Worm (Caenorhabditis elegans) whole organism, L1 larva: ENCODE results near the gene rpn-6.1.

ENCODE experiments used
- C04F5.9 ChIP-seq: sonication (generic microtip); optimal IDR thresholded peaks from 2 replicates; lab custom pipeline; 2016; ENCODE audit warnings: missing genetic modification characterization, missing compliant biosample characterization
- C16A3.4 ChIP-seq: fragments of 150-350 bp; optimal IDR thresholded peaks from 2 replicates; lab custom pipeline; 2014; ENCODE audit warnings: missing biosample characterization, missing genetic modification characterization
- F16B12.6 ChIP-seq: fragments of 150-350 bp; optimal IDR thresholded peaks from 2 replicates; lab custom pipeline; 2014; ENCODE audit warnings: missing biosample characterization, missing genetic modification characterization
- aha-1 ChIP-seq: fragments of 150-350 bp; optimal IDR thresholded peaks from 2 replicates; lab custom pipeline; 2014; ENCODE audit warnings: missing biosample characterization, missing genetic modification characterization
- alr-1 ChIP-seq: fragments of 200-800 bp; sonication (Bioruptor generic); optimal IDR thresholded peaks from 2 replicates; lab custom pipeline; 2018; ENCODE audit warnings: borderline replicate concordance, mild to moderate bottlenecking, missing genetic modification characterization, missing compliant biosample characterization
- blmp-1 ChIP-seq: fragments of 150-350 bp; optimal IDR thresholded peaks from 2 replicates; lab custom pipeline; 2014; ENCODE audit warnings: missing biosample characterization, missing genetic modification characterization
- ceh-90 ChIP-seq: sonication (generic microtip); optimal IDR thresholded peaks from 2 replicates; lab custom pipeline; 2016; ENCODE audit warnings: missing genetic modification characterization, missing compliant biosample characterization
- ces-1 ChIP-seq: fragments of 150-350 bp; optimal IDR thresholded peaks from 2 replicates; lab custom pipeline; 2014; ENCODE audit warnings: missing biosample characterization, missing genetic modification reagents, missing genetic modification characterization
- dpl-1 ChIP-seq, 3 experiments: fragments of 150-350 bp in 2 of 3; sonication (generic microtip) in 1 of 3; optimal IDR thresholded peaks; 2 replicates each; lab custom pipeline; 2014 to 2017; ENCODE audit warnings: missing biosample characterization in 3 of 3, missing genetic modification characterization in 3 of 3, missing genetic modification reagents in 3 of 3
- efl-1 ChIP-seq, 4 experiments: fragments of 150-350 bp; optimal IDR thresholded peaks in 3 of 4; peaks in 1 of 4; 1 replicate in 1 of 4; 2 replicates in 3 of 4; lab custom pipeline; 2014; ENCODE audit warnings: missing biosample characterization in 2 of 4, missing genetic modification characterization in 2 of 4, missing genetic modification reagents in 2 of 4
- efl-3 ChIP-seq: fragments of 200-800 bp; sonication (Bioruptor generic); optimal IDR thresholded peaks from 2 replicates; lab custom pipeline; 2018; ENCODE audit warnings: mild to moderate bottlenecking, missing genetic modification characterization, missing compliant biosample characterization
- egl-13 ChIP-seq: sonication (generic microtip); optimal IDR thresholded peaks from 2 replicates; lab custom pipeline; 2016; ENCODE audit warnings: missing genotype, missing genetic modification reagents, missing genetic modification characterization, missing compliant biosample characterization
- egl-27 ChIP-seq, 2 experiments: fragments of 150-350 bp in 1 of 2; sonication (generic microtip); optimal IDR thresholded peaks; 3 replicates each; lab custom pipeline; 2017 to 2018; ENCODE audit warnings: missing biosample characterization in 2 of 2, missing genetic modification characterization in 2 of 2, missing genetic modification reagents in 2 of 2
- elt-2 ChIP-seq: sonication (generic microtip); optimal IDR thresholded peaks from 2 replicates; lab custom pipeline; 2016; ENCODE audit warnings: missing genetic modification characterization, mild to moderate bottlenecking, inconsistent platforms, missing compliant biosample characterization, missing genetic modification reagents
- elt-3 ChIP-seq, 6 experiments: fragments of 150-350 bp in 1 of 6; sonication (generic microtip); optimal IDR thresholded peaks; 2 replicates each; lab custom pipeline; 2017 to 2018; ENCODE audit warnings: missing biosample characterization in 6 of 6, missing genetic modification characterization in 6 of 6, inconsistent platforms in 1 of 6
- ets-5 ChIP-seq: fragments of 200-800 bp; sonication (Bioruptor generic); IDR thresholded peaks from 2 replicates; pipeline ENCODE4 v1.3.6; 2022; ENCODE audit warnings: missing genetic modification characterization, missing compliant biosample characterization
- fkh-8 ChIP-seq: sonication (generic microtip); optimal IDR thresholded peaks from 2 replicates; lab custom pipeline; 2016; ENCODE audit warnings: mild to moderate bottlenecking, missing genetic modification characterization, missing compliant biosample characterization
- isw-1 ChIP-seq: fragments of 200-800 bp; sonication (Bioruptor generic); IDR thresholded peaks from 2 replicates; pipeline ENCODE4 v1.3.6; 2022; ENCODE audit warnings: missing genetic modification characterization, missing compliant biosample characterization
- jun-1 ChIP-seq: fragments of 150-350 bp; optimal IDR thresholded peaks from 2 replicates; lab custom pipeline; 2014; ENCODE audit warnings: missing biosample characterization, missing genetic modification reagents, missing genetic modification characterization
- lin-14 ChIP-seq: fragments of 200-800 bp; sonication (Bioruptor generic); optimal IDR thresholded peaks from 2 replicates; lab custom pipeline; 2018; ENCODE audit warnings: mild to moderate bottlenecking, missing genetic modification characterization, moderate library complexity, missing compliant biosample characterization
- lin-15B ChIP-seq: fragments of 150-350 bp; sonication (generic microtip); optimal IDR thresholded peaks from 3 replicates; lab custom pipeline; 2014; ENCODE audit warnings: missing biosample characterization, missing genetic modification characterization
- lin-35 ChIP-seq, 2 experiments: fragments of 150-350 bp; optimal IDR thresholded peaks; 2 replicates each; lab custom pipeline; 2014; ENCODE audit warnings: missing biosample characterization in 2 of 2, missing genetic modification characterization in 2 of 2, missing genetic modification reagents in 2 of 2
- lin-39 ChIP-seq: fragments of 150-350 bp; optimal IDR thresholded peaks from 2 replicates; lab custom pipeline; 2014; ENCODE audit warnings: missing biosample characterization, missing genetic modification reagents, missing genetic modification characterization
- mab-9 ChIP-seq: fragments of 200-800 bp; sonication (Bioruptor generic); IDR thresholded peaks from 2 replicates; pipeline ENCODE4 v1.3.6; 2022; ENCODE audit warnings: missing genetic modification reagents, missing genetic modification characterization, missing compliant biosample characterization
- mdl-1 ChIP-seq, 2 experiments: fragments of 150-350 bp; optimal IDR thresholded peaks; 2 replicates each; lab custom pipeline; 2014 to 2017; ENCODE audit warnings: missing biosample characterization in 2 of 2, missing genetic modification characterization in 2 of 2, inconsistent platforms in 1 of 2
- mef-2 ChIP-seq: fragments of 150-350 bp; optimal IDR thresholded peaks from 2 replicates; lab custom pipeline; 2014; ENCODE audit warnings: missing biosample characterization, missing genetic modification characterization
- mep-1 ChIP-seq: fragments of 150-350 bp; optimal IDR thresholded peaks from 2 replicates; lab custom pipeline; 2014; ENCODE audit warnings: missing biosample characterization, missing genetic modification characterization
- nhr-11 ChIP-seq: fragments of 150-350 bp; optimal IDR thresholded peaks from 2 replicates; lab custom pipeline; 2014; ENCODE audit warnings: missing biosample characterization, missing genetic modification characterization
- nhr-20 ChIP-seq: sonication (generic microtip); optimal IDR thresholded peaks from 2 replicates; lab custom pipeline; 2016; ENCODE audit warnings: mild to moderate bottlenecking, missing genetic modification characterization, missing compliant biosample characterization
- nhr-237 ChIP-seq: fragments of 150-350 bp; optimal IDR thresholded peaks from 2 replicates; lab custom pipeline; 2014; ENCODE audit warnings: missing biosample characterization, missing genetic modification characterization
- nhr-71 ChIP-seq: sonication (generic microtip); optimal IDR thresholded peaks from 2 replicates; lab custom pipeline; 2016; ENCODE audit warnings: mild to moderate bottlenecking, missing genetic modification characterization, moderate library complexity, missing compliant biosample characterization
- nhr-77 ChIP-seq: fragments of 150-350 bp; optimal IDR thresholded peaks from 2 replicates; lab custom pipeline; 2014; ENCODE audit warnings: missing biosample characterization, missing genetic modification characterization
- nhr-85 ChIP-seq: sonication (generic microtip); peaks from one replicate; lab custom pipeline; 2016; ENCODE audit warnings: missing genetic modification characterization, inconsistent platforms, missing compliant biosample characterization
- nhr-90 ChIP-seq: sonication (generic microtip); optimal IDR thresholded peaks from 2 replicates; lab custom pipeline; 2016; ENCODE audit warnings: mild to moderate bottlenecking, missing genetic modification characterization, missing compliant biosample characterization; ENCODE audit not compliant: poor library complexity
- pax-3 ChIP-seq: fragments of 200-800 bp; sonication (Bioruptor generic); optimal IDR thresholded peaks from 2 replicates; lab custom pipeline; 2018; ENCODE audit warnings: mild to moderate bottlenecking, missing genetic modification characterization, moderate library complexity, missing compliant biosample characterization
- rnt-1 ChIP-seq: sonication (generic microtip); optimal IDR thresholded peaks from 2 replicates; lab custom pipeline; 2016; ENCODE audit warnings: mild to moderate bottlenecking, missing genetic modification characterization, moderate library complexity, missing compliant biosample characterization
- skn-1 ChIP-seq: fragments of 150-350 bp; optimal IDR thresholded peaks from 2 replicates; lab custom pipeline; 2014; ENCODE audit warnings: missing biosample characterization, missing genetic modification characterization
- snu-23 ChIP-seq: sonication (generic microtip); optimal IDR thresholded peaks from 2 replicates; lab custom pipeline; 2016; ENCODE audit warnings: missing genetic modification characterization, missing compliant biosample characterization
- swsn-7 ChIP-seq: sonication (generic microtip); optimal IDR thresholded peaks from 2 replicates; lab custom pipeline; 2016; ENCODE audit warnings: missing genetic modification characterization, missing compliant biosample characterization
- tbx-2 ChIP-seq: sonication (generic microtip); optimal IDR thresholded peaks from 2 replicates; lab custom pipeline; 2016; ENCODE audit warnings: missing genetic modification characterization, missing compliant biosample characterization
- tlp-1 ChIP-seq: fragments of 150-350 bp; optimal IDR thresholded peaks from 2 replicates; lab custom pipeline; 2014; ENCODE audit warnings: missing biosample characterization, missing genetic modification characterization
- unc-130 ChIP-seq: fragments of 150-350 bp; optimal IDR thresholded peaks from 2 replicates; lab custom pipeline; 2017; ENCODE audit warnings: missing biosample characterization, missing genetic modification characterization, inconsistent platforms
- unc-86 ChIP-seq: sonication (generic microtip); optimal IDR thresholded peaks from 2 replicates; lab custom pipeline; 2016; ENCODE audit warnings: missing genetic modification characterization, missing compliant biosample characterization
- vab-15 ChIP-seq: sonication (generic microtip); optimal IDR thresholded peaks from 2 replicates; lab custom pipeline; 2017; ENCODE audit warnings: missing genotype, mild to moderate bottlenecking, missing genetic modification characterization, missing compliant biosample characterization
- xbp-1 ChIP-seq: sonication (generic microtip); optimal IDR thresholded peaks from 2 replicates; lab custom pipeline; 2016; ENCODE audit warnings: missing genetic modification characterization, missing compliant biosample characterization

Gene rpn-6.1

ce11 chrIII:6992496-6992895 lies 30.7 kb upstream of the rpn-6.1 start:
- TF ChIP-seq blmp-1 (tag; lab: Kevin White, UChicago) (no peak), efl-1 (optimal IDR thresholded peaks at IDR 0.05; lab: Kevin White, UChicago) (no peak), efl-1 (GFP tag; optimal IDR thresholded peaks at IDR 0.05 in 1 of 2; lab: Kevin White, UChicago) (peak in 1 of 2 experiments; percentile 21), lin-15B (no peak), unc-86 (no peak)
- TF ChIP-seq, all 84 proteins: peak for 1

- TF ChIP-seq egl-13 (tag; lab: Kevin White, UChicago) (no peak), nhr-20 (peak; percentile 9), lin-35 (GFP tag; optimal IDR thresholded peaks at IDR 0.05; lab: Kevin White, UChicago) (peak in 1 of 2 experiments; percentile 38), egl-27 (tag; optimal IDR thresholded peaks at IDR 0.05; lab: Kevin White, UChicago) (no peak), elt-2 (tag; lab: Kevin White, UChicago) (peak; percentile 59)
Measured at ce11 chrIII:6991465-6991864, 29.7 kb upstream of the rpn-6.1 start.

- no peak for TF ChIP-seq nhr-90 (tag; lab: Kevin White, UChicago)
- no peak for TF ChIP-seq alr-1
- TF ChIP-seq nhr-85 (tag; lab: Kevin White, UChicago) = peak; percentile 65
- peak; percentile 37 for TF ChIP-seq rnt-1 (tag; lab: Kevin White, UChicago)
- TF ChIP-seq isw-1 (GFP tag; lab: Robert Waterston, UW) = no peak
- TF ChIP-seq fkh-8 (tag; lab: Kevin White, UChicago) = no peak
- TF ChIP-seq mef-2 (tag; lab: Kevin White, UChicago) = no peak
- peak; percentile 2 for TF ChIP-seq blmp-1 (tag; lab: Kevin White, UChicago)
- no peak for TF ChIP-seq nhr-237 (tag; lab: Kevin White, UChicago)
- TF ChIP-seq pax-3 (tag; lab: Kevin White, UChicago) = no peak
- no peak for TF ChIP-seq nhr-20
- TF ChIP-seq F16B12.6 (tag; lab: Kevin White, UChicago) = no peak
- no peak for TF ChIP-seq nhr-11
- TF ChIP-seq unc-86 = no peak
- TF ChIP-seq ces-1 (GFP tag; lab: Kevin White, UChicago) = no peak
- peak; percentile 22 for TF ChIP-seq snu-23
- TF ChIP-seq aha-1 (tag; lab: Kevin White, UChicago) = no peak
- TF ChIP-seq egl-13 (tag; lab: Kevin White, UChicago) = no peak
- peak; percentile 45 for TF ChIP-seq lin-14 (GFP tag; lab: Kevin White, UChicago)
- no peak for TF ChIP-seq dpl-1 (GFP tag; optimal IDR thresholded peaks at IDR 0.05; lab: Kevin White, UChicago)
- no peak for TF ChIP-seq skn-1 (tag; lab: Kevin White, UChicago)
- TF ChIP-seq efl-3 (GFP tag; lab: Kevin White, UChicago) = no peak
- no peak for TF ChIP-seq ets-5
- no peak for TF ChIP-seq mab-9 (GFP tag; lab: Robert Waterston, UW)
Measured at ce11 chrIII:6989900-6990299, 28.1 kb upstream of the rpn-6.1 start, which contains the start of gene prk-1. prk-1 (plus strand) TSS chrIII:6990168.

ce11 chrIII:6989201-6989600 lies 27.4 kb upstream of the rpn-6.1 start:
- TF ChIP-seq ceh-90 (tag; lab: Kevin White, UChicago) (no peak), C16A3.4 (tag; lab: Kevin White, UChicago) (no peak), elt-2 (tag; lab: Kevin White, UChicago) (peak; percentile 44), lin-35 (GFP tag; optimal IDR thresholded peaks at IDR 0.05; lab: Kevin White, UChicago) (peak in 1 of 2 experiments; percentile 20)

- TF ChIP-seq C04F5.9 (tag; lab: Kevin White, UChicago) (peak; percentile 75), nhr-20 (peak; percentile 52), unc-130 (tag; lab: Kevin White, UChicago) (peak; percentile 65), lin-14 (GFP tag; lab: Kevin White, UChicago) (peak; percentile 88), nhr-71 (tag; lab: Kevin White, UChicago) (peak; percentile 93), tlp-1 (no peak), nhr-77 (tag; lab: Kevin White, UChicago) (no peak), swsn-7 (peak; percentile 43), aha-1 (tag; lab: Kevin White, UChicago) (no peak), rnt-1 (tag; lab: Kevin White, UChicago) (peak; percentile 63), vab-15 (peak; percentile 93), xbp-1 (tag; lab: Kevin White, UChicago) (peak; percentile 30), mep-1 (tag; lab: Kevin White, UChicago) (peak; percentile 18), tbx-2 (tag; lab: Kevin White, UChicago) (peak; percentile 57), jun-1 (tag; lab: Kevin White, UChicago) (no peak), mdl-1 (tag; optimal IDR thresholded peaks at IDR 0.05; lab: Kevin White, UChicago) (peak in 1 of 2 experiments; percentile 12), elt-3 (tag; optimal IDR thresholded peaks at IDR 0.05; lab: Kevin White, UChicago) (no peak), snu-23 (peak; percentile 73), lin-39 (tag; lab: Kevin White, UChicago) (peak; percentile 86)
Measured at ce11 chrIII:6988060-6988459, 26.3 kb upstream of the rpn-6.1 start.
